Fruit fly (Drosophila melanogaster) whole organism, embryonic: ENCODE measurements around the gene Gmppb.

Source experiments
- Aef1 ChIP-seq: fragments of 200-800 bp; sonication (Bioruptor generic); IDR thresholded peaks from 3 replicates; pipeline ENCODE4 v1.3.6; 2022; ENCODE audit warnings: missing biosample characterization, missing genetic modification characterization
- CG10462 ChIP-seq: fragments of 200-800 bp; sonication (Bioruptor generic); optimal IDR thresholded peaks from 2 replicates; lab custom pipeline; 2016; ENCODE audit warnings: missing biosample characterization, missing genetic modification characterization
- CG10543 ChIP-seq: fragments of 200-800 bp; sonication (Bioruptor generic); optimal IDR thresholded peaks from 3 replicates; lab custom pipeline; 2017; ENCODE audit warnings: missing biosample characterization, mild to moderate bottlenecking, missing genetic modification characterization, moderate library complexity
- CG10654 ChIP-seq: fragments of 200-800 bp; sonication (Bioruptor generic); optimal IDR thresholded peaks from 2 replicates; lab custom pipeline; 2016; ENCODE audit warnings: missing biosample characterization, missing genetic modification characterization
- CG11456 ChIP-seq: fragments of 200-800 bp; sonication (Bioruptor generic); IDR thresholded peaks from 3 replicates; pipeline ENCODE4 v1.3.6; 2022; ENCODE audit warnings: missing biosample characterization, missing genetic modification characterization
- CG11695 ChIP-seq: fragments of 200-800 bp; sonication (Bioruptor generic); IDR thresholded peaks from 3 replicates; pipeline ENCODE4 v1.3.6; 2022; ENCODE audit warnings: missing biosample characterization, missing genetic modification characterization
- CG14667 ChIP-seq: fragments of 200-800 bp; sonication (Bioruptor generic); IDR thresholded peaks from 2 replicates; pipeline ENCODE4 v1.3.6; 2022; ENCODE audit warnings: missing biosample characterization, missing genetic modification characterization
- CG14710 ChIP-seq: fragments of 200-800 bp; sonication (Bioruptor generic); optimal IDR thresholded peaks from 3 replicates; lab custom pipeline; 2019; ENCODE audit warnings: missing biosample characterization, mild to moderate bottlenecking, missing genetic modification characterization, moderate library complexity
- CG17328 ChIP-seq: fragments of 200-800 bp; sonication (Bioruptor generic); IDR thresholded peaks from 2 replicates; pipeline ENCODE4 v1.3.6; 2022; ENCODE audit warnings: missing biosample characterization, missing genetic modification characterization
- CG17568 ChIP-seq: fragments of 200-800 bp; sonication (Bioruptor generic); optimal IDR thresholded peaks from 2 replicates; lab custom pipeline; 2018; ENCODE audit warnings: missing biosample characterization, mild to moderate bottlenecking, missing genetic modification characterization, moderate library complexity
- CG18011 ChIP-seq: fragments of 200-800 bp; sonication (Bioruptor generic); optimal IDR thresholded peaks from 2 replicates; lab custom pipeline; 2017; ENCODE audit warnings: missing biosample characterization, missing genetic modification characterization, mild to moderate bottlenecking, moderate library complexity, missing genotype
- CG18764 ChIP-seq: fragments of 200-800 bp; sonication (Bioruptor generic); optimal IDR thresholded peaks from 3 replicates; lab custom pipeline; 2016; ENCODE audit warnings: missing biosample characterization, missing genetic modification characterization
- CG2712 ChIP-seq: fragments of 200-800 bp; optimal IDR thresholded peaks from 3 replicates; lab custom pipeline; 2019; ENCODE audit warnings: missing biosample characterization, mild to moderate bottlenecking, missing genetic modification characterization, moderate library complexity
- CG30020 ChIP-seq: fragments of 200-800 bp; optimal IDR thresholded peaks from 2 replicates; lab custom pipeline; 2019; ENCODE audit warnings: missing biosample characterization, mild to moderate bottlenecking, missing genetic modification characterization, moderate library complexity
- CG30431 ChIP-seq: fragments of 200-800 bp; sonication (Bioruptor generic); optimal IDR thresholded peaks from 2 replicates; lab custom pipeline; 2017; ENCODE audit warnings: missing biosample characterization, missing genetic modification characterization
- CG7839 ChIP-seq: fragments of 200-800 bp; sonication (Bioruptor generic); optimal IDR thresholded peaks from 3 replicates; lab custom pipeline; 2018; ENCODE audit warnings: missing biosample characterization, mild to moderate bottlenecking, missing genetic modification characterization, moderate library complexity
- CG8924 ChIP-seq: fragments of 200-800 bp; optimal IDR thresholded peaks from 3 replicates; lab custom pipeline; 2019; ENCODE audit warnings: missing biosample characterization, mild to moderate bottlenecking, missing genetic modification characterization, moderate library complexity
- E2f1 ChIP-seq: fragments of 200-800 bp; sonication (Bioruptor generic); IDR thresholded peaks from 2 replicates; pipeline ENCODE4 v1.3.6; 2022; ENCODE audit warnings: missing biosample characterization, missing genetic modification characterization
- Hand ChIP-seq: fragments of 200-800 bp; sonication (Bioruptor generic); optimal IDR thresholded peaks from 2 replicates; lab custom pipeline; 2017; ENCODE audit warnings: mild to moderate bottlenecking, missing biosample characterization, missing genetic modification reagents, missing genetic modification characterization
- Hr3 ChIP-seq: fragments of 200-800 bp; sonication (Bioruptor generic); optimal IDR thresholded peaks from 3 replicates; lab custom pipeline; 2016; ENCODE audit warnings: missing biosample characterization, missing genetic modification characterization
- Jarid2 ChIP-seq: fragments of 200-800 bp; sonication (Bioruptor generic); optimal IDR thresholded peaks from 3 replicates; lab custom pipeline; 2017; ENCODE audit warnings: mild to moderate bottlenecking, missing biosample characterization, missing genetic modification reagents, missing genetic modification characterization
- Mad ChIP-seq: fragments of 200-800 bp; sonication (Bioruptor generic); optimal IDR thresholded peaks from 2 replicates; lab custom pipeline; 2016; ENCODE audit warnings: missing biosample characterization, missing genetic modification characterization
- NC2α ChIP-seq: fragments of 200-800 bp; sonication (Bioruptor generic); optimal IDR thresholded peaks from 2 replicates; lab custom pipeline; 2016; ENCODE audit warnings: missing biosample characterization, missing genetic modification characterization
- Ptx1 ChIP-seq: fragments of 200-800 bp; sonication (Bioruptor generic); IDR thresholded peaks from 2 replicates; pipeline ENCODE4 v1.3.6; 2022; ENCODE audit warnings: missing biosample characterization, missing genetic modification characterization
- Scr ChIP-seq: fragments of 200-800 bp; sonication (Bioruptor generic); IDR thresholded peaks from 2 replicates; pipeline ENCODE4 v1.3.6; 2022; ENCODE audit warnings: missing biosample characterization, missing genetic modification characterization; ENCODE audit not compliant: partially characterized antibody
- Sry-β ChIP-seq: fragments of 200-800 bp; sonication (Bioruptor generic); optimal IDR thresholded peaks from 2 replicates; lab custom pipeline; 2018; ENCODE audit warnings: missing biosample characterization, mild to moderate bottlenecking, missing genetic modification characterization, moderate library complexity
- Taf1 ChIP-seq: fragments of 200-800 bp; sonication (Bioruptor generic); IDR thresholded peaks from 2 replicates; pipeline ENCODE4 v1.3.6; 2022; ENCODE audit warnings: missing biosample characterization, missing genetic modification characterization
- Xbp1 ChIP-seq: fragments of 200-800 bp; sonication (Bioruptor generic); optimal IDR thresholded peaks from 3 replicates; lab custom pipeline; 2016; ENCODE audit warnings: missing biosample characterization, mild to moderate bottlenecking, missing genetic modification characterization
- ab ChIP-seq: fragments of 200-800 bp; sonication (Bioruptor generic); optimal IDR thresholded peaks from 2 replicates; lab custom pipeline; 2016; ENCODE audit warnings: missing biosample characterization, missing genetic modification characterization
- amos ChIP-seq: fragments of 200-800 bp; sonication (Bioruptor generic); IDR thresholded peaks from 2 replicates; pipeline ENCODE4 v1.3.6; 2022; ENCODE audit warnings: missing biosample characterization, missing genetic modification characterization; ENCODE audit not compliant: partially characterized antibody
- bab2 ChIP-seq: fragments of 200-800 bp; sonication (Bioruptor generic); optimal IDR thresholded peaks from 2 replicates; lab custom pipeline; 2016; ENCODE audit warnings: missing biosample characterization, missing genetic modification characterization
- cas ChIP-seq: fragments of 200-800 bp; sonication (Bioruptor generic); IDR thresholded peaks from 2 replicates; pipeline ENCODE4 v1.3.6; 2022; ENCODE audit warnings: missing biosample characterization, missing genetic modification characterization
- chm ChIP-seq: fragments of 200-800 bp; sonication (Bioruptor generic); IDR thresholded peaks from 2 replicates; pipeline ENCODE4 v1.3.6; 2022; ENCODE audit warnings: missing biosample characterization, missing genetic modification characterization
- crp ChIP-seq, 2 experiments: fragments of 200-800 bp; sonication (Bioruptor generic); optimal IDR thresholded peaks; 2 replicates in 1 of 2; 3 replicates in 1 of 2; lab custom pipeline; 2017; ENCODE audit warnings: missing biosample characterization in 2 of 2, missing genetic modification characterization in 2 of 2, mild to moderate bottlenecking in 1 of 2, moderate library complexity in 1 of 2
- emc ChIP-seq: fragments of 200-800 bp; sonication (Bioruptor generic); optimal IDR thresholded peaks from 2 replicates; lab custom pipeline; 2016; ENCODE audit warnings: missing biosample characterization, missing genetic modification characterization
- esg ChIP-seq: fragments of 200-800 bp; sonication (Bioruptor generic); conservative IDR thresholded peaks from 2 replicates; pipeline ENCODE4 v1.3.6; 2022; ENCODE audit warnings: missing biosample characterization, missing genetic modification characterization
- gem ChIP-seq: fragments of 200-800 bp; sonication (Bioruptor generic); optimal IDR thresholded peaks from 2 replicates; lab custom pipeline; 2019; ENCODE audit warnings: missing biosample characterization, mild to moderate bottlenecking, missing genetic modification characterization, moderate library complexity
- gt ChIP-seq: fragments of 200-800 bp; sonication (Bioruptor generic); IDR thresholded peaks from 2 replicates; pipeline ENCODE4 v1.3.6; 2022; ENCODE audit warnings: missing biosample characterization, missing genetic modification characterization
- hkb ChIP-seq, 2 experiments: fragments of 200-800 bp in 1 of 2; fragments of >200 bp in 1 of 2; sonication (Bioruptor generic) in 1 of 2; IDR thresholded peaks in 1 of 2; optimal IDR thresholded peaks in 1 of 2; 2 replicates each; pipeline versions ENCODE4 v1.3.6 to Lab custom; 2017 to 2022; ENCODE audit warnings: missing biosample characterization in 1 of 2, missing genetic modification characterization in 1 of 2
- hth ChIP-seq: fragments of >200 bp; optimal IDR thresholded peaks from 2 replicates; lab custom pipeline; 2017; ENCODE audit warnings: inconsistent platforms
- luna ChIP-seq: fragments of 200-800 bp; sonication (Bioruptor generic); optimal IDR thresholded peaks from 2 replicates; lab custom pipeline; 2016; ENCODE audit warnings: missing biosample characterization, missing genetic modification characterization
- mirr ChIP-seq: fragments of 200-800 bp; sonication (Bioruptor generic); optimal IDR thresholded peaks from 3 replicates; lab custom pipeline; 2018; ENCODE audit warnings: missing biosample characterization, mild to moderate bottlenecking, missing genetic modification characterization
- pan ChIP-seq, 4 experiments: fragments of >200 bp in 3 of 4; fragments of 200-800 bp in 1 of 4; sonication (Bioruptor generic) in 1 of 4; optimal IDR thresholded peaks in 3 of 4; IDR thresholded peaks in 1 of 4; 2 replicates each; pipeline versions ENCODE4 v1.3.6 to Lab custom; 2017 to 2022; ENCODE audit warnings: missing biosample characterization in 2 of 4, missing genetic modification characterization in 2 of 4, mixed read lengths in 1 of 4
- pho ChIP-seq: fragments of 200-800 bp; sonication (Bioruptor generic); optimal IDR thresholded peaks from 2 replicates; lab custom pipeline; 2016; ENCODE audit warnings: missing biosample characterization, missing genetic modification characterization
- run ChIP-seq: fragments of 200-800 bp; sonication (Bioruptor generic); optimal IDR thresholded peaks from 3 replicates; lab custom pipeline; 2018; ENCODE audit warnings: missing biosample characterization, mild to moderate bottlenecking, missing genetic modification characterization
- slou ChIP-seq: fragments of 200-800 bp; sonication (Bioruptor generic); optimal IDR thresholded peaks from 3 replicates; lab custom pipeline; 2016; ENCODE audit warnings: missing biosample characterization, missing genetic modification characterization
- ssp ChIP-seq: fragments of 200-800 bp; sonication (Bioruptor generic); IDR thresholded peaks from 2 replicates; pipeline ENCODE4 v1.3.6; 2022; ENCODE audit warnings: missing biosample characterization, missing genetic modification characterization
- tgo ChIP-seq: fragments of 200-800 bp; sonication (Bioruptor generic); IDR thresholded peaks from 3 replicates; pipeline ENCODE4 v1.3.6; 2022; ENCODE audit warnings: missing biosample characterization, missing genetic modification characterization
- ttk ChIP-seq: fragments of 200-800 bp; sonication (Bioruptor generic); IDR thresholded peaks from 2 replicates; pipeline ENCODE4 v2.1.2; 2022; ENCODE audit warnings: missing biosample characterization, missing genetic modification characterization
- twi ChIP-seq: fragments of 200-800 bp; optimal IDR thresholded peaks from 2 replicates; lab custom pipeline; 2019; ENCODE audit warnings: missing biosample characterization, mild to moderate bottlenecking, missing genetic modification characterization, moderate library complexity

The Gmppb gene

dm6 chr3R:4804126-4804649, 7.1 kb upstream of the Gmppb start (continued):
- TF ChIP-seq Mad (no peak), Sry-β (peak; percentile 9), pan (optimal IDR thresholded peaks at IDR 0.05; lab: Kevin White, UChicago) (no peak), pan (GFP tag; optimal IDR thresholded peaks at IDR 0.05 in 1 of 2, IDR thresholded peaks at IDR 0.05 in 1 of 2) (no peak), run (tag; lab: Kevin White, UChicago) (peak; percentile 17), CG2712 (tag; lab: Kevin White, UChicago) (peak; percentile 43), CG30020 (no peak), CG30431 (GFP tag; lab: Kevin White, UChicago) (no peak), CG14710 (tag; lab: Kevin White, UChicago) (no peak), cas (GFP tag; lab: Robert Waterston, UW) (no peak), tgo (GFP tag; lab: Robert Waterston, UW) (no peak; the same call in 2 of the 3 replicates), CG17328 (no peak), crp (GFP tag; optimal IDR thresholded peaks at IDR 0.05; lab: Kevin White, UChicago) (peak in 1 of 2 experiments; percentile 8), twi (tag; lab: Kevin White, UChicago) (peak; percentile 85), slou (GFP tag; lab: Kevin White, UChicago) (no peak), chm (GFP tag; lab: Robert Waterston, UW) (0 out of 2 replicates have a peak, but pooled peaks have one; percentile 28), Taf1 (GFP tag; lab: Robert Waterston, UW) (no peak), luna (no peak), CG17568 (GFP tag; lab: Kevin White, UChicago) (no peak), esg (GFP tag; lab: Robert Waterston, UW) (no peak; the same call in 1 of the 2 replicates), ssp (no peak), mirr (GFP tag; lab: Kevin White, UChicago) (peak; percentile 51), emc (no peak), Xbp1 (GFP tag; lab: Kevin White, UChicago) (peak; percentile 10), CG7839 (peak; percentile 18), Hand (GFP tag; lab: Kevin White, UChicago) (no peak), Aef1 (GFP tag; lab: Robert Waterston, UW) (no peak), pho (GFP tag; lab: Kevin White, UChicago) (no peak), CG14667 (GFP tag; lab: Robert Waterston, UW) (no peak), ab (GFP tag; lab: Kevin White, UChicago) (no peak), CG11695 (GFP tag; lab: Robert Waterston, UW) (no peak), CG10654 (no peak), CG10543 (GFP tag; lab: Kevin White, UChicago) (peak; percentile 3), hth (lab: Kevin White, UChicago) (no peak), Ptx1 (GFP tag; lab: Robert Waterston, UW) (0 out of 2 replicates have a peak, but pooled peaks have one; percentile 39), CG10462 (GFP tag; lab: Kevin White, UChicago) (no peak), CG11456 (GFP tag; lab: Robert Waterston, UW) (no peak), gt (GFP tag; lab: Robert Waterston, UW) (no peak), E2f1 (GFP tag; lab: Robert Waterston, UW) (peak; percentile 23; the same call in 1 of the 2 replicates), ttk (GFP tag; lab: Robert Waterston, UW) (0 out of 2 replicates have a peak, but pooled peaks have one; percentile 12), bab2 (GFP tag; lab: Kevin White, UChicago) (no peak), Jarid2 (GFP tag; lab: Kevin White, UChicago) (no peak), CG18764 (no peak), Hr3 (GFP tag; lab: Kevin White, UChicago) (no peak), CG18011 (no peak), amos (GFP tag; lab: Robert Waterston, UW) (0 out of 2 replicates have a peak, but pooled peaks have one; percentile 12), Scr (GFP tag; lab: Robert Waterston, UW) (peak; percentile 53), NC2α (GFP tag; lab: Kevin White, UChicago) (no peak), hkb (optimal IDR thresholded peaks at IDR 0.05; lab: Kevin White, UChicago) (no peak), hkb (GFP tag; IDR thresholded peaks at IDR 0.05; lab: Robert Waterston, UW) (no peak), CG8924 (tag; lab: Kevin White, UChicago) (no peak), gem (tag; lab: Kevin White, UChicago) (no peak)
